Worm (Caenorhabditis elegans): ENCODE data around the gene nlp-1.

ce11 chrX:3733732-3734131 is 6.4 kb downstream of the nlp-1 start, which contains the start of gene tag-18:
- TF ChIP-seq nhr-12 (tag; optimal IDR thresholded peaks at IDR 0.05) (no peak), efl-3 (GFP tag; optimal IDR thresholded peaks at IDR 0.05) (no peak), unc-130 (tag; optimal IDR thresholded peaks at IDR 0.05) (no peak), lin-13 (GFP tag; optimal IDR thresholded peaks at IDR 0.05) (no peak)
